Worm (Caenorhabditis elegans): ENCODE measurements around the gene grsp-2.

- TF ChIP-seq aha-1 (tag), result peak; percentile 17
- TF ChIP-seq attf-4 (tag; optimal IDR thresholded peaks at IDR 0.05), result no peak
- no peak for TF ChIP-seq nhr-77 (tag; optimal IDR thresholded peaks at IDR 0.05)
- no peak for TF ChIP-seq ama-1 (optimal IDR thresholded peaks at IDR 0.05)
- no peak for TF ChIP-seq unc-62 (GFP tag; optimal IDR thresholded peaks at IDR 0.05 in 1 of 2)
- no peak for TF ChIP-seq unc-62 (tag; optimal IDR thresholded peaks at IDR 0.05)
- TF ChIP-seq nhr-28 (tag; optimal IDR thresholded peaks at IDR 0.05), result no peak
- no peak for TF ChIP-seq lin-15B (tag; optimal IDR thresholded peaks at IDR 0.05)
- TF ChIP-seq ceh-32 (tag; optimal IDR thresholded peaks at IDR 0.05; ENCODE audit: poor library complexity), result no peak
- TF ChIP-seq daf-12 (tag; optimal IDR thresholded peaks at IDR 0.05), result no peak
- no peak for TF ChIP-seq lin-1 (GFP tag; IDR thresholded peaks at IDR 0.05)
- no peak for TF ChIP-seq lin-39 (tag; optimal IDR thresholded peaks at IDR 0.05)
- no peak for TF ChIP-seq lim-7 (GFP tag; IDR thresholded peaks at IDR 0.05)
- TF ChIP-seq F37D6.2 (tag; optimal IDR thresholded peaks at IDR 0.05), result no peak
Observed at ce11 chrIV:8855963-8856362, 39.8 kb downstream of the grsp-2 start, which contains the start of gene T11B7.5.

Measured in whole organism, L4 larva.